Worm (Caenorhabditis elegans) whole organism, L4 larva: ENCODE data around the gene set-5.

Experiments used
- F37D6.2 ChIP-seq: sonication (generic microtip); optimal IDR thresholded peaks from 2 replicates; lab custom pipeline; 2016; ENCODE audit warnings: mild to moderate bottlenecking, missing genetic modification characterization, missing compliant biosample characterization
- F44E2.7 ChIP-seq: fragments of 200-800 bp; sonication (Bioruptor generic); IDR thresholded peaks from 2 replicates; pipeline ENCODE4 v2.1.2; 2022; ENCODE audit warnings: missing genetic modification characterization, missing compliant biosample characterization
- F49E8.2 ChIP-seq: sonication (generic microtip); optimal IDR thresholded peaks from 2 replicates; lab custom pipeline; 2016; ENCODE audit warnings: missing compliant biosample characterization, mild to moderate bottlenecking, missing genetic modification characterization, borderline replicate concordance
- R02D3.7 ChIP-seq: fragments of 150-350 bp; sonication (generic microtip); optimal IDR thresholded peaks from 3 replicates; lab custom pipeline; 2014; ENCODE audit warnings: missing biosample characterization, missing genetic modification characterization
- Y105C5A.15 ChIP-seq: fragments of 200-800 bp; sonication (Bioruptor generic); IDR thresholded peaks from 2 replicates; pipeline ENCODE4 v1.3.6; 2022; ENCODE audit warnings: missing genetic modification characterization, missing compliant biosample characterization
- aha-1 ChIP-seq: fragments of 150-350 bp; peaks from one replicate; lab custom pipeline; 2014; ENCODE audit warnings: missing biosample characterization, missing genetic modification characterization
- aly-2 ChIP-seq: sonication (generic microtip); optimal IDR thresholded peaks from 2 replicates; lab custom pipeline; 2018; ENCODE audit warnings: missing biosample characterization, missing genetic modification characterization
- ceh-82 ChIP-seq: sonication (generic microtip); optimal IDR thresholded peaks from 2 replicates; lab custom pipeline; 2017; ENCODE audit warnings: missing biosample characterization, missing genetic modification characterization
- daf-12 ChIP-seq: fragments of 150-350 bp; optimal IDR thresholded peaks from 2 replicates; lab custom pipeline; 2014; ENCODE audit warnings: missing biosample characterization, missing genetic modification reagents, missing genetic modification characterization
- daf-19 ChIP-seq: fragments of 200-800 bp; sonication (Bioruptor generic); conservative IDR thresholded peaks from 2 replicates; pipeline ENCODE4 v1.3.6; 2022; ENCODE audit warnings: missing genetic modification characterization, missing compliant biosample characterization
- daf-8 ChIP-seq: fragments of 200-800 bp; sonication (Bioruptor generic); IDR thresholded peaks from 2 replicates; pipeline ENCODE4 v1.3.6; 2022; ENCODE audit warnings: missing genetic modification characterization, missing compliant biosample characterization
- dmd-6 ChIP-seq: fragments of 200-800 bp; sonication (Bioruptor generic); IDR thresholded peaks from 2 replicates; pipeline ENCODE4 v1.3.6; 2022; ENCODE audit warnings: missing genetic modification reagents, missing genetic modification characterization, missing compliant biosample characterization
- dmd-8 ChIP-seq: fragments of 200-800 bp; sonication (Bioruptor generic); IDR thresholded peaks from 2 replicates; pipeline ENCODE4 v1.3.6; 2022; ENCODE audit warnings: missing genetic modification characterization, missing compliant biosample characterization
- hlh-11 ChIP-seq: fragments of 200-800 bp; sonication (Bioruptor generic); optimal IDR thresholded peaks from 2 replicates; lab custom pipeline; 2018; ENCODE audit warnings: mild to moderate bottlenecking, missing genetic modification characterization, missing compliant biosample characterization
- jun-1 ChIP-seq: fragments of 150-350 bp; optimal IDR thresholded peaks from 2 replicates; lab custom pipeline; 2014; ENCODE audit warnings: missing biosample characterization, missing genetic modification reagents, missing genetic modification characterization
- lin-1 ChIP-seq: fragments of 200-800 bp; sonication (Bioruptor generic); IDR thresholded peaks from 2 replicates; pipeline ENCODE4 v1.3.6; 2022; ENCODE audit warnings: missing genetic modification reagents, missing genetic modification characterization, missing compliant biosample characterization
- lin-15B ChIP-seq: fragments of 150-350 bp; sonication (generic microtip); optimal IDR thresholded peaks from 3 replicates; lab custom pipeline; 2014; ENCODE audit warnings: missing biosample characterization, missing genetic modification characterization
- madf-9 ChIP-seq: fragments of 200-800 bp; sonication (Bioruptor generic); conservative IDR thresholded peaks from 2 replicates; pipeline ENCODE4 v1.3.6; 2022; ENCODE audit warnings: missing genetic modification reagents, missing genetic modification characterization, missing compliant biosample characterization
- mes-2 ChIP-seq: sonication (generic microtip); optimal IDR thresholded peaks from 2 replicates; lab custom pipeline; 2016; ENCODE audit warnings: missing genotype, mild to moderate bottlenecking, missing genetic modification characterization, missing compliant biosample characterization; ENCODE audit not compliant: poor library complexity, severe bottlenecking
- nhr-11 ChIP-seq: fragments of 150-350 bp; optimal IDR thresholded peaks from 2 replicates; lab custom pipeline; 2014; ENCODE audit warnings: missing biosample characterization, missing genetic modification characterization
- nhr-111 ChIP-seq: fragments of 200-800 bp; sonication (Bioruptor generic); optimal IDR thresholded peaks from 2 replicates; lab custom pipeline; 2018; ENCODE audit warnings: mild to moderate bottlenecking, missing genetic modification characterization, missing compliant biosample characterization
- nhr-28 ChIP-seq: fragments of 150-350 bp; optimal IDR thresholded peaks from 2 replicates; lab custom pipeline; 2014; ENCODE audit warnings: missing biosample characterization, missing genetic modification characterization
- nhr-42 ChIP-seq: fragments of 200-800 bp; sonication (Bioruptor generic); IDR thresholded peaks from 2 replicates; pipeline ENCODE4 v1.3.6; 2022; ENCODE audit warnings: missing genetic modification characterization, missing compliant biosample characterization
- nhr-48 ChIP-seq: sonication (generic microtip); optimal IDR thresholded peaks from 2 replicates; lab custom pipeline; 2016; ENCODE audit warnings: mild to moderate bottlenecking, missing genetic modification characterization, missing compliant biosample characterization
- pha-4 ChIP-seq, 2 experiments: fragments of 150-350 bp in 1 of 2; fragments of 200-800 bp in 1 of 2; sonication (Bioruptor generic) in 1 of 2; IDR thresholded peaks in 1 of 2; optimal IDR thresholded peaks in 1 of 2; 2 replicates each; pipeline versions ENCODE4 v1.3.6 to Lab custom; 2014 to 2022; ENCODE audit warnings: missing genetic modification characterization in 2 of 2, missing genetic modification reagents in 2 of 2, missing biosample characterization in 1 of 2, missing compliant biosample characterization in 1 of 2
- saeg-2 ChIP-seq: fragments of 200-800 bp; sonication (Bioruptor generic); IDR thresholded peaks from 2 replicates; pipeline ENCODE4 v1.3.6; 2022; ENCODE audit warnings: missing genetic modification reagents, missing genetic modification characterization, missing compliant biosample characterization
- snpc-1.2 ChIP-seq: fragments of 200-800 bp; sonication (Bioruptor generic); IDR thresholded peaks from 2 replicates; pipeline ENCODE4 v1.3.6; 2022; ENCODE audit warnings: missing genetic modification reagents, missing genetic modification characterization, missing compliant biosample characterization
- vab-7 ChIP-seq: fragments of 200-800 bp; sonication (Bioruptor generic); IDR thresholded peaks from 2 replicates; pipeline ENCODE4 v1.3.6; 2022; ENCODE audit warnings: missing genetic modification reagents, missing genetic modification characterization, missing compliant biosample characterization
- zip-11 ChIP-seq: fragments of 200-800 bp; sonication (Bioruptor generic); IDR thresholded peaks from 2 replicates; pipeline ENCODE4 v1.3.6; 2022; ENCODE audit warnings: missing genetic modification characterization, missing compliant biosample characterization
- zip-2 ChIP-seq: fragments of 150-350 bp; optimal IDR thresholded peaks from 2 replicates; lab custom pipeline; 2014; ENCODE audit warnings: missing biosample characterization, missing genetic modification characterization

set-5 gene

ce11 chrV:14707958-14708357 is 9.2 kb downstream of the set-5 start, which contains the start of gene R08A2.9:
R08A2.9 (plus strand) TSS chrV:14708258.
- TF ChIP-seq nhr-42 (GFP tag; lab: Robert Waterston, UW), result no peak
- TF ChIP-seq daf-12 (tag; lab: Kevin White, UChicago), result no peak
- TF ChIP-seq aly-2 (tag; lab: Kevin White, UChicago), result no peak
- TF ChIP-seq nhr-28, result no peak
- TF ChIP-seq daf-8 (GFP tag; lab: Robert Waterston, UW), result no peak
- no peak for TF ChIP-seq zip-11
- no peak for TF ChIP-seq F37D6.2 (tag; lab: Kevin White, UChicago)
- TF ChIP-seq vab-7 (GFP tag; lab: Robert Waterston, UW), result no peak
- no peak for TF ChIP-seq Y105C5A.15 (GFP tag; lab: Robert Waterston, UW)
- TF ChIP-seq, all 104 proteins: peak for 0

- TF ChIP-seq zip-11, result no peak
- no peak for TF ChIP-seq lin-15B (tag; lab: Kevin White, UChicago)
- TF ChIP-seq daf-19, result no peak
- no peak for TF ChIP-seq daf-12 (tag; lab: Kevin White, UChicago)
- TF ChIP-seq R02D3.7 (tag; lab: Kevin White, UChicago), result no peak
- TF ChIP-seq pha-4 (GFP tag; IDR thresholded peaks at IDR 0.05; lab: Robert Waterston, UW), result no peak
- no peak for TF ChIP-seq pha-4 (tag; optimal IDR thresholded peaks at IDR 0.05; lab: Kevin White, UChicago)
- TF ChIP-seq mes-2 (tag; lab: Kevin White, UChicago), result no peak
Measured at ce11 chrV:14711077-14711476, 12.3 kb downstream of the set-5 start, which contains the start of gene ssp-33. ssp-33 (plus strand) TSS chrV:14711377.

ce11 chrV:14712316-14712715 is 13.6 kb downstream of the set-5 start, which contains the start of gene R08A2.5:
R08A2.5 (plus strand) TSS chrV:14712616.
- TF ChIP-seq aha-1 (tag; lab: Kevin White, UChicago) (peak; percentile 58), F49E8.2 (no peak)

ce11 chrV:14715608-14716007 is 16.8 kb downstream of the set-5 start, which contains the start of gene R08A2.2:
R08A2.2 (minus strand) TSS chrV:14715708.
- TF ChIP-seq lin-1 (GFP tag; lab: Robert Waterston, UW) (no peak), ceh-82 (tag; lab: Kevin White, UChicago) (no peak), nhr-111 (GFP tag; lab: Kevin White, UChicago) (no peak), dmd-6 (no peak)

ce11 chrV:14716114-14716513 is 17.3 kb downstream of the set-5 start, which contains the start of gene fbxa-147:
fbxa-147 (plus strand) TSS chrV:14716499.
- TF ChIP-seq nhr-28 (peak; percentile 35), ceh-82 (tag; lab: Kevin White, UChicago) (no peak), dmd-6 (peak; percentile 32)

- TF ChIP-seq nhr-11 (tag; lab: Kevin White, UChicago) (no peak), hlh-11 (no peak), madf-9 (GFP tag; lab: Robert Waterston, UW) (no peak), F44E2.7 (GFP tag; lab: Robert Waterston, UW) (no peak), saeg-2 (GFP tag; lab: Robert Waterston, UW) (no peak), nhr-28 (no peak), jun-1 (tag; lab: Kevin White, UChicago) (no peak), nhr-48 (tag; lab: Kevin White, UChicago) (no peak), dmd-8 (no peak), snpc-1.2 (GFP tag; lab: Robert Waterston, UW) (no peak), zip-2 (tag; lab: Kevin White, UChicago) (no peak), daf-12 (tag; lab: Kevin White, UChicago) (no peak), dmd-6 (no peak)
Measured at ce11 chrV:14719491-14719890, 20.7 kb downstream of the set-5 start, which contains the start of gene R08A2.1. R08A2.1 (minus strand) TSS chrV:14719591.
